Fruit fly (Drosophila melanogaster) whole organism, embryonic: ENCODE measurements around the gene Ugt37A3.

Experiments used
- Ada2b ChIP-seq: fragments of 200-800 bp; sonication (Bioruptor generic); IDR thresholded peaks from 2 replicates; pipeline ENCODE4 v1.3.6; 2022; ENCODE audit warnings: missing biosample characterization, missing genetic modification characterization
- Blimp-1 ChIP-seq: fragments of 200-800 bp; sonication (Bioruptor generic); optimal IDR thresholded peaks from 3 replicates; lab custom pipeline; 2018; ENCODE audit warnings: missing biosample characterization, missing genetic modification characterization, mild to moderate bottlenecking, moderate library complexity, missing genetic modification reagents
- CG10959 ChIP-seq: fragments of 200-800 bp; sonication (Bioruptor generic); IDR thresholded peaks from 2 replicates; pipeline ENCODE4 v1.3.6; 2022; ENCODE audit warnings: missing biosample characterization, missing genetic modification characterization
- CG11247 ChIP-seq: fragments of 200-800 bp; sonication (Bioruptor generic); IDR thresholded peaks from 2 replicates; pipeline ENCODE4 v1.3.6; 2022; ENCODE audit warnings: missing biosample characterization, missing genetic modification characterization
- CG12659 ChIP-seq: fragments of 200-800 bp; sonication (Bioruptor generic); optimal IDR thresholded peaks from 3 replicates; lab custom pipeline; 2017; ENCODE audit warnings: mild to moderate bottlenecking, missing biosample characterization, missing genetic modification reagents, missing genetic modification characterization
- CG15269 ChIP-seq: fragments of 200-800 bp; sonication (Bioruptor generic); optimal IDR thresholded peaks from 2 replicates; lab custom pipeline; 2018; ENCODE audit warnings: missing biosample characterization, mild to moderate bottlenecking, missing genetic modification characterization, moderate library complexity
- CG17359 ChIP-seq: fragments of 200-800 bp; sonication (Bioruptor generic); optimal IDR thresholded peaks from 3 replicates; lab custom pipeline; 2018; ENCODE audit warnings: missing biosample characterization, mild to moderate bottlenecking, missing genetic modification characterization, moderate library complexity
- CG17361 ChIP-seq: fragments of 200-800 bp; sonication (Bioruptor generic); IDR thresholded peaks from 3 replicates; pipeline ENCODE4 v1.3.6; 2022; ENCODE audit warnings: missing biosample characterization, missing genetic modification characterization
- CG17385 ChIP-seq: fragments of 200-800 bp; sonication (Bioruptor generic); optimal IDR thresholded peaks from 3 replicates; lab custom pipeline; 2018; ENCODE audit warnings: missing biosample characterization, mild to moderate bottlenecking, missing genetic modification characterization
- CG17829 ChIP-seq: fragments of 200-800 bp; optimal IDR thresholded peaks from 2 replicates; lab custom pipeline; 2019; ENCODE audit warnings: missing biosample characterization, mild to moderate bottlenecking, missing genetic modification characterization, moderate library complexity
- CG18262 ChIP-seq: fragments of 200-800 bp; optimal IDR thresholded peaks from 3 replicates; lab custom pipeline; 2019; ENCODE audit warnings: missing biosample characterization, mild to moderate bottlenecking, missing genetic modification characterization, moderate library complexity
- CG2120 ChIP-seq: fragments of 200-800 bp; sonication (Bioruptor generic); optimal IDR thresholded peaks from 3 replicates; lab custom pipeline; 2016; ENCODE audit warnings: missing biosample characterization, missing genetic modification characterization
- CG2712 ChIP-seq: fragments of 200-800 bp; optimal IDR thresholded peaks from 3 replicates; lab custom pipeline; 2019; ENCODE audit warnings: missing biosample characterization, mild to moderate bottlenecking, missing genetic modification characterization, moderate library complexity
- CG32532 ChIP-seq: fragments of 200-800 bp; sonication (Bioruptor generic); IDR thresholded peaks from 2 replicates; pipeline ENCODE4 v1.3.6; 2022; ENCODE audit warnings: missing biosample characterization, missing genetic modification characterization
- CG43689 ChIP-seq: fragments of 200-800 bp; sonication (Bioruptor generic); IDR thresholded peaks from 2 replicates; pipeline ENCODE4 v1.3.6; 2022; ENCODE audit warnings: missing biosample characterization, missing genetic modification characterization
- CG5245 ChIP-seq: fragments of 200-800 bp; sonication (Bioruptor generic); optimal IDR thresholded peaks from 3 replicates; lab custom pipeline; 2016; ENCODE audit warnings: missing biosample characterization, missing genetic modification characterization
- CG6854 ChIP-seq: fragments of 200-800 bp; sonication (Bioruptor generic); optimal IDR thresholded peaks from 3 replicates; lab custom pipeline; 2017; ENCODE audit warnings: missing biosample characterization, mild to moderate bottlenecking, missing genetic modification characterization
- CG7357 ChIP-seq: fragments of 200-800 bp; sonication (Bioruptor generic); IDR thresholded peaks from 3 replicates; pipeline ENCODE4 v1.3.6; 2022; ENCODE audit warnings: missing biosample characterization, missing genetic modification characterization
- CG7987 ChIP-seq: fragments of 200-800 bp; sonication (Bioruptor generic); optimal IDR thresholded peaks from 2 replicates; lab custom pipeline; 2018; ENCODE audit warnings: missing biosample characterization, mild to moderate bottlenecking, missing genetic modification characterization, moderate library complexity
- CG8290 ChIP-seq, 3 experiments: fragments of 200-800 bp; sonication (Bioruptor generic); optimal IDR thresholded peaks; 2 replicates each; lab custom pipeline; 2016 to 2019; ENCODE audit warnings: missing biosample characterization in 3 of 3, missing genetic modification characterization in 3 of 3, mild to moderate bottlenecking in 2 of 3, moderate library complexity in 1 of 3
- CG8359 ChIP-seq: fragments of 200-800 bp; sonication (Bioruptor generic); optimal IDR thresholded peaks from 2 replicates; lab custom pipeline; 2017; ENCODE audit warnings: missing biosample characterization, mild to moderate bottlenecking, missing genetic modification characterization, borderline replicate concordance
- CG9609 ChIP-seq: fragments of 200-800 bp; sonication (Bioruptor generic); optimal IDR thresholded peaks from 3 replicates; lab custom pipeline; 2016; ENCODE audit warnings: missing biosample characterization, missing genetic modification characterization
- CTCF ChIP-seq: fragments of 200-800 bp; sonication (Bioruptor generic); optimal IDR thresholded peaks from 2 replicates; lab custom pipeline; 2017; ENCODE audit warnings: missing biosample characterization, mild to moderate bottlenecking, missing genetic modification characterization, moderate library complexity
- Chrac-16 ChIP-seq: fragments of 200-800 bp; sonication (Bioruptor generic); optimal IDR thresholded peaks from 3 replicates; lab custom pipeline; 2016; ENCODE audit warnings: missing biosample characterization, missing genetic modification characterization
- Deaf1 ChIP-seq: fragments of 200-800 bp; optimal IDR thresholded peaks from 3 replicates; lab custom pipeline; 2019; ENCODE audit warnings: missing biosample characterization, mild to moderate bottlenecking, missing genetic modification characterization, moderate library complexity
- H2.0 ChIP-seq: fragments of 200-800 bp; sonication (Bioruptor generic); IDR thresholded peaks from 2 replicates; pipeline ENCODE4 v1.3.6; 2022; ENCODE audit warnings: missing biosample characterization, missing genetic modification characterization
- HmgZ ChIP-seq: fragments of 200-800 bp; sonication (Bioruptor generic); optimal IDR thresholded peaks from 2 replicates; lab custom pipeline; 2018; ENCODE audit warnings: missing biosample characterization, mild to moderate bottlenecking, missing genetic modification characterization
- Hmr ChIP-seq: fragments of 200-800 bp; sonication (Bioruptor generic); optimal IDR thresholded peaks from 3 replicates; lab custom pipeline; 2017; ENCODE audit warnings: mild to moderate bottlenecking, missing biosample characterization, missing genetic modification reagents, missing genetic modification characterization
- Med ChIP-seq: fragments of 200-800 bp; sonication (Bioruptor generic); peaks from one replicate; lab custom pipeline; 2016; ENCODE audit warnings: missing biosample characterization, missing genetic modification characterization, mild to moderate bottlenecking, inconsistent platforms, moderate library complexity
- Meics ChIP-seq: fragments of 200-800 bp; sonication (Bioruptor generic); optimal IDR thresholded peaks from 2 replicates; lab custom pipeline; 2017; ENCODE audit warnings: missing biosample characterization, mild to moderate bottlenecking, missing genetic modification characterization
- Myb ChIP-seq: fragments of 200-800 bp; sonication (Bioruptor generic); optimal IDR thresholded peaks from 2 replicates; lab custom pipeline; 2016; ENCODE audit warnings: missing biosample characterization, missing genetic modification characterization
- NFAT ChIP-seq: fragments of 200-800 bp; sonication (Bioruptor generic); IDR thresholded peaks from 2 replicates; pipeline ENCODE4 v1.3.6; 2022; ENCODE audit warnings: missing biosample characterization, missing genetic modification characterization
- PHDP ChIP-seq: fragments of 200-800 bp; sonication (Bioruptor generic); optimal IDR thresholded peaks from 3 replicates; lab custom pipeline; 2018; ENCODE audit warnings: missing biosample characterization, mild to moderate bottlenecking, missing genetic modification characterization, moderate library complexity
- Pdp1 ChIP-seq, 2 experiments: fragments of 200-800 bp; sonication (Bioruptor generic); optimal IDR thresholded peaks; 3 replicates each; lab custom pipeline; 2016; ENCODE audit warnings: missing biosample characterization in 2 of 2, missing genetic modification characterization in 2 of 2, mild to moderate bottlenecking in 1 of 2, moderate library complexity in 1 of 2
- Sox102F ChIP-seq: fragments of 200-800 bp; sonication (Bioruptor generic); optimal IDR thresholded peaks from 2 replicates; lab custom pipeline; 2018; ENCODE audit warnings: missing biosample characterization, mild to moderate bottlenecking, missing genetic modification characterization, moderate library complexity
- Vsx1 ChIP-seq: fragments of 200-800 bp; sonication (Bioruptor generic); optimal IDR thresholded peaks from 2 replicates; lab custom pipeline; 2017; ENCODE audit warnings: missing biosample characterization, mild to moderate bottlenecking, missing genetic modification characterization, missing genetic modification reagents
- abd-A ChIP-seq: fragments of 200-800 bp; sonication (Bioruptor generic); optimal IDR thresholded peaks from 3 replicates; lab custom pipeline; 2019; ENCODE audit warnings: missing biosample characterization, mild to moderate bottlenecking, missing genetic modification characterization, moderate library complexity
- caup ChIP-seq: fragments of 200-800 bp; sonication (Bioruptor generic); optimal IDR thresholded peaks from 3 replicates; lab custom pipeline; 2017; ENCODE audit warnings: missing biosample characterization, mild to moderate bottlenecking, missing genetic modification characterization, moderate library complexity; ENCODE audit not compliant: severe bottlenecking
- cwo ChIP-seq: fragments of 200-800 bp; sonication (Bioruptor generic); optimal IDR thresholded peaks from 3 replicates; lab custom pipeline; 2017; ENCODE audit warnings: missing biosample characterization, missing genetic modification characterization, mild to moderate bottlenecking, moderate library complexity, missing genetic modification reagents
- dysf ChIP-seq: fragments of 200-800 bp; sonication (Bioruptor generic); IDR thresholded peaks from 3 replicates; pipeline ENCODE4 v1.3.6; 2022; ENCODE audit warnings: missing biosample characterization, missing genetic modification characterization
- gem ChIP-seq: fragments of 200-800 bp; sonication (Bioruptor generic); optimal IDR thresholded peaks from 2 replicates; lab custom pipeline; 2019; ENCODE audit warnings: missing biosample characterization, mild to moderate bottlenecking, missing genetic modification characterization, moderate library complexity
- grau ChIP-seq: fragments of 200-800 bp; optimal IDR thresholded peaks from 3 replicates; lab custom pipeline; 2019; ENCODE audit warnings: missing biosample characterization, mild to moderate bottlenecking, missing genetic modification characterization, moderate library complexity
- kah ChIP-seq: fragments of 200-800 bp; sonication (Bioruptor generic); optimal IDR thresholded peaks from 2 replicates; lab custom pipeline; 2018; ENCODE audit warnings: missing biosample characterization, mild to moderate bottlenecking, missing genetic modification characterization
- lbe ChIP-seq: fragments of 200-800 bp; sonication (Bioruptor generic); optimal IDR thresholded peaks from 2 replicates; lab custom pipeline; 2016; ENCODE audit warnings: missing biosample characterization, mild to moderate bottlenecking, missing genetic modification characterization
- onecut ChIP-seq: fragments of 200-800 bp; sonication (Bioruptor generic); IDR thresholded peaks from 2 replicates; pipeline ENCODE4 v1.3.6; 2022; ENCODE audit warnings: missing biosample characterization, missing genetic modification characterization
- sens ChIP-seq: fragments of 200-800 bp; sonication (Bioruptor generic); peaks from one replicate; lab custom pipeline; 2016; ENCODE audit warnings: missing biosample characterization, missing genetic modification characterization
- slbo ChIP-seq: fragments of 200-800 bp; sonication (Bioruptor generic); IDR thresholded peaks from 2 replicates; pipeline ENCODE4 v1.3.6; 2022; ENCODE audit warnings: missing biosample characterization, missing genetic modification characterization
- sob ChIP-seq: fragments of 200-800 bp; sonication (Bioruptor generic); IDR thresholded peaks from 2 replicates; pipeline ENCODE4 v1.3.6; 2022; ENCODE audit warnings: missing biosample characterization, missing genetic modification characterization
- unpg ChIP-seq: fragments of 200-800 bp; sonication (Bioruptor generic); optimal IDR thresholded peaks from 3 replicates; lab custom pipeline; 2018; ENCODE audit warnings: missing biosample characterization, mild to moderate bottlenecking, missing genetic modification characterization, moderate library complexity
- vnd ChIP-seq: fragments of 200-800 bp; sonication (Bioruptor generic); IDR thresholded peaks from 3 replicates; pipeline ENCODE4 v1.3.6; 2022; ENCODE audit warnings: missing biosample characterization, missing genetic modification characterization; ENCODE audit not compliant: partially characterized antibody

Ugt37A3 gene

dm6 chr3R:12723759-12724158 is 19.7 kb downstream of the Ugt37A3 start (continued):
- TF ChIP-seq unpg (GFP tag; lab: Kevin White, UChicago) = peak; percentile 22
- peak; percentile 54 for TF ChIP-seq grau (tag; lab: Kevin White, UChicago)
- TF ChIP-seq gem = peak; percentile 39
- TF ChIP-seq lbe = peak; percentile 68
- TF ChIP-seq CG12659 (GFP tag; lab: Kevin White, UChicago) = peak; percentile 24
- peak; percentile 28 for TF ChIP-seq Sox102F
- TF ChIP-seq CG17829 (tag; lab: Kevin White, UChicago) = peak; percentile 18
- peak; percentile 18 for TF ChIP-seq CG2712 (tag; lab: Kevin White, UChicago)
- no peak for TF ChIP-seq CG9609 (GFP tag; lab: Kevin White, UChicago)
- no peak for TF ChIP-seq CG7357 (GFP tag; lab: Robert Waterston, UW)
- TF ChIP-seq slbo (GFP tag; lab: Robert Waterston, UW) = peak; percentile 50; the same call in 1 of the 2 replicates
- no peak for TF ChIP-seq CG43689 (GFP tag; lab: Robert Waterston, UW)
- TF ChIP-seq caup (GFP tag; lab: Kevin White, UChicago) = peak; percentile 6
- TF ChIP-seq CG8359 = no peak
- no peak for TF ChIP-seq Ada2b (GFP tag; lab: Robert Waterston, UW)
- peak; percentile 26 for TF ChIP-seq Blimp-1 (GFP tag; lab: Kevin White, UChicago)
- peak; percentile 2 for TF ChIP-seq HmgZ (tag; lab: Kevin White, UChicago)
- no peak for TF ChIP-seq CG10959 (GFP tag; lab: Robert Waterston, UW)
- TF ChIP-seq CG18262 (tag; lab: Kevin White, UChicago) = peak; percentile 24
- TF ChIP-seq onecut (GFP tag; lab: Robert Waterston, UW) = peak; percentile 9; the same call in 1 of the 2 replicates
- TF ChIP-seq Vsx1 (GFP tag; lab: Kevin White, UChicago) = no peak
- TF ChIP-seq dysf (GFP tag; lab: Robert Waterston, UW) = peak; percentile 9; the same call in 1 of the 3 replicates
- TF ChIP-seq NFAT = peak; percentile 30; the same call in 1 of the 2 replicates
- TF ChIP-seq sens (GFP tag; lab: Kevin White, UChicago) = peak; percentile 51
- TF ChIP-seq CG6854 = no peak
- TF ChIP-seq CG5245 = peak; percentile 18
- TF ChIP-seq CG17359 = peak; percentile 45
- TF ChIP-seq CG7987 = peak; percentile 19
- TF ChIP-seq cwo = no peak
- peak; percentile 22 for TF ChIP-seq Hmr (GFP tag; lab: Kevin White, UChicago)
- peak; percentile 23 for TF ChIP-seq PHDP (tag; lab: Kevin White, UChicago)
- no peak for TF ChIP-seq Chrac-16
- TF ChIP-seq CG17361 (GFP tag; lab: Robert Waterston, UW) = 0 out of 3 replicates have a peak, but pooled peaks have one; percentile 25
- peak; percentile 3 for TF ChIP-seq CG17385 (GFP tag; lab: Kevin White, UChicago)
- no peak for TF ChIP-seq kah (GFP tag; lab: Kevin White, UChicago)
- peak; percentile 80 for TF ChIP-seq Med (GFP tag; lab: Kevin White, UChicago)
- peak; percentile 97 for TF ChIP-seq CTCF (GFP tag; lab: Kevin White, UChicago)
- TF ChIP-seq CG2120 = peak; percentile 3
- no peak for TF ChIP-seq H2.0 (GFP tag; lab: Robert Waterston, UW)
- peak; percentile 10 for TF ChIP-seq Deaf1 (tag; lab: Kevin White, UChicago)
- 0 out of 2 replicates have a peak, but pooled peaks have one; percentile 11 for TF ChIP-seq sob (GFP tag; lab: Robert Waterston, UW)
- TF ChIP-seq Pdp1 (GFP tag; optimal IDR thresholded peaks at IDR 0.05; lab: Kevin White, UChicago) = peak in 1 of 2 experiments; percentile 37
- peak; percentile 69; the same call in 1 of the 2 replicates for TF ChIP-seq CG32532 (GFP tag; lab: Robert Waterston, UW)
- TF ChIP-seq CG11247 (GFP tag; lab: Robert Waterston, UW) = 0 out of 2 replicates have a peak, but pooled peaks have one; percentile 27
- peak; percentile 36 for TF ChIP-seq CG15269 (tag; lab: Kevin White, UChicago)
- TF ChIP-seq vnd = no peak
- peak; percentile 86 for TF ChIP-seq Myb
- TF ChIP-seq abd-A (tag; lab: Kevin White, UChicago) = peak; percentile 65
- no peak for TF ChIP-seq CG8290 (GFP tag; optimal IDR thresholded peaks at IDR 0.05; lab: Kevin White, UChicago)
- TF ChIP-seq CG8290 (tag; optimal IDR thresholded peaks at IDR 0.05; lab: Kevin White, UChicago) = peak in 1 of 2 experiments; percentile 21
- TF ChIP-seq Meics (GFP tag; lab: Kevin White, UChicago) = peak; percentile 36
